Fruit fly (Drosophila melanogaster) whole organism, prepupa: ENCODE measurements around the gene fan.

Experiments used
- Blimp-1 ChIP-seq: fragments of 200-800 bp; sonication (Bioruptor generic); optimal IDR thresholded peaks from 3 replicates; lab custom pipeline; 2017; ENCODE audit warnings: missing biosample characterization, missing genetic modification characterization, mild to moderate bottlenecking, moderate library complexity, missing genetic modification reagents
- CG10631 ChIP-seq: fragments of 200-800 bp; sonication (Bioruptor generic); optimal IDR thresholded peaks from 2 replicates; lab custom pipeline; 2016; ENCODE audit warnings: missing biosample characterization, missing genetic modification characterization
- CG11762 ChIP-seq: fragments of 200-800 bp; sonication (Bioruptor generic); optimal IDR thresholded peaks from 3 replicates; lab custom pipeline; 2016; ENCODE audit warnings: missing biosample characterization, missing genetic modification characterization; ENCODE audit not compliant: insufficient read depth
- CG11902 ChIP-seq: fragments of 200-800 bp; sonication (Bioruptor generic); optimal IDR thresholded peaks from 3 replicates; lab custom pipeline; 2016; ENCODE audit warnings: missing biosample characterization, missing genetic modification characterization
- CG3032 ChIP-seq: fragments of 200-800 bp; optimal IDR thresholded peaks from 2 replicates; lab custom pipeline; 2019; ENCODE audit warnings: missing biosample characterization, mild to moderate bottlenecking, missing genetic modification characterization, moderate library complexity
- CG34406 ChIP-seq: fragments of 200-800 bp; sonication (Bioruptor generic); optimal IDR thresholded peaks from 3 replicates; lab custom pipeline; 2016; ENCODE audit warnings: missing biosample characterization, missing genetic modification characterization
- CG6163 ChIP-seq: fragments of 200-800 bp; sonication (Bioruptor generic); IDR thresholded peaks from 3 replicates; pipeline ENCODE4 v1.3.6; 2022; ENCODE audit warnings: missing biosample characterization, missing genetic modification characterization
- CG8319 ChIP-seq: fragments of 200-800 bp; sonication (Bioruptor generic); optimal IDR thresholded peaks from 3 replicates; lab custom pipeline; 2016; ENCODE audit warnings: missing biosample characterization, missing genetic modification characterization
- Eip93F ChIP-seq: fragments of 200-800 bp; sonication (Bioruptor generic); optimal IDR thresholded peaks from 2 replicates; lab custom pipeline; 2016; ENCODE audit warnings: missing biosample characterization, mild to moderate bottlenecking, missing genetic modification characterization
- Hr38 ChIP-seq: sonication (Bioruptor generic); optimal IDR thresholded peaks from 2 replicates; lab custom pipeline; 2016; ENCODE audit warnings: missing biosample characterization, missing genetic modification characterization
- Hr4 ChIP-seq: fragments of 200-800 bp; sonication (Bioruptor generic); optimal IDR thresholded peaks from 3 replicates; lab custom pipeline; 2016; ENCODE audit warnings: missing biosample characterization, missing genetic modification characterization
- Lpt ChIP-seq: fragments of 200-800 bp; sonication (Bioruptor generic); optimal IDR thresholded peaks from 3 replicates; lab custom pipeline; 2016; ENCODE audit warnings: missing biosample characterization, missing genetic modification characterization
- Met ChIP-seq: fragments of 200-800 bp; sonication (Bioruptor generic); optimal IDR thresholded peaks from 3 replicates; lab custom pipeline; 2016; ENCODE audit warnings: missing biosample characterization, missing genetic modification characterization
- Sox15 ChIP-seq: fragments of 200-800 bp; sonication (Bioruptor generic); optimal IDR thresholded peaks from 3 replicates; lab custom pipeline; 2016; ENCODE audit warnings: missing biosample characterization, missing genetic modification characterization
- achi ChIP-seq: fragments of 200-800 bp; sonication (Bioruptor generic); optimal IDR thresholded peaks from 3 replicates; lab custom pipeline; 2016; ENCODE audit warnings: missing biosample characterization, missing genetic modification characterization
- dsx ChIP-seq: fragments of 200-800 bp; optimal IDR thresholded peaks from 3 replicates; lab custom pipeline; 2019; ENCODE audit warnings: missing biosample characterization, mild to moderate bottlenecking, missing genetic modification characterization, moderate library complexity; ENCODE audit not compliant: poor library complexity, severe bottlenecking
- esn ChIP-seq: fragments of 200-800 bp; sonication (Bioruptor generic); optimal IDR thresholded peaks from 2 replicates; lab custom pipeline; 2016; ENCODE audit warnings: missing biosample characterization, mild to moderate bottlenecking, missing genetic modification characterization, moderate library complexity
- fd59A ChIP-seq: fragments of 200-800 bp; sonication (Bioruptor generic); optimal IDR thresholded peaks from 2 replicates; lab custom pipeline; 2017; ENCODE audit warnings: missing biosample characterization, mild to moderate bottlenecking, missing genetic modification characterization, missing genetic modification reagents
- fkh ChIP-seq: fragments of 200-800 bp; sonication (Bioruptor generic); optimal IDR thresholded peaks from 3 replicates; lab custom pipeline; 2017; ENCODE audit warnings: missing biosample characterization, mild to moderate bottlenecking, missing genetic modification characterization, moderate library complexity
- svp ChIP-seq: fragments of 200-800 bp; sonication (Bioruptor generic); peaks from one replicate; lab custom pipeline; 2016; ENCODE audit warnings: missing biosample characterization, missing genetic modification characterization
- topi ChIP-seq: fragments of 200-800 bp; sonication (Bioruptor generic); optimal IDR thresholded peaks from 3 replicates; lab custom pipeline; 2016; ENCODE audit warnings: missing biosample characterization, missing genetic modification characterization
- vri ChIP-seq: fragments of 200-800 bp; sonication (Bioruptor generic); optimal IDR thresholded peaks from 3 replicates; lab custom pipeline; 2016; ENCODE audit warnings: missing biosample characterization, mild to moderate bottlenecking, missing genetic modification characterization

The fan gene

DNA sequence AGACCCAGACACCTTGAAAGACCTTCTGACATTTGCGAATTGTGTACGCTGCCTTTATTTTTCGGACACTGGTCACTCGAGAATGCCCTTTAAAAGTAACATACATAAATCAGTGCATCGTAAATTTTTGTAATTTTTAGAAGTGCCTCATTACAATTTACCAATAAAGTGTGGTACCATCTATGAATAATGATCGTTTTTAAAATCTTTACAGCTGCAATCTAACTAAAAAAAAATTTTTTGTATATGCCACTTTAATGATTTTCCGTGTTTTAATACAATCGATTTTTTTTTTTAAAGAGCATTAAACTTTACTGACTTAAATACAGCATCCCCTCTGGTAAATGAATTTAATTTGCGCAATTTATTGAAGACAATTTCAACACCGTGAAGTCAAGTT, 48.1 kb downstream of the fan start (continued):
- TF ChIP-seq CG11902 (GFP tag; lab: Kevin White, UChicago) (peak; percentile 41), Eip93F (GFP tag; lab: Kevin White, UChicago) (no peak), CG6163 (GFP tag; lab: Robert Waterston, UW) (peak; percentile 48; the same call in 1 of the 3 replicates), topi (GFP tag; lab: Kevin White, UChicago) (peak; percentile 72), CG3032 (tag; lab: Kevin White, UChicago) (peak; percentile 38), Sox15 (peak; percentile 32), vri (GFP tag; lab: Kevin White, UChicago) (peak; percentile 24), CG10631 (peak; percentile 53), CG11762 (GFP tag; lab: Kevin White, UChicago) (peak; percentile 41), Blimp-1 (GFP tag; lab: Kevin White, UChicago) (peak; percentile 4), Hr38 (GFP tag; lab: Kevin White, UChicago) (no peak), Met (GFP tag; lab: Kevin White, UChicago) (peak; percentile 66), fd59A (GFP tag; lab: Kevin White, UChicago) (peak; percentile 28), CG8319 (GFP tag; lab: Kevin White, UChicago) (peak; percentile 17), dsx (GFP tag; lab: Kevin White, UChicago) (peak; percentile 18), esn (peak; percentile 75), Lpt (GFP tag; lab: Kevin White, UChicago) (no peak), Hr4 (no peak), CG34406 (GFP tag; lab: Kevin White, UChicago) (peak; percentile 67)
- TF ChIP-seq, all 60 proteins: peak for 38

DNA sequence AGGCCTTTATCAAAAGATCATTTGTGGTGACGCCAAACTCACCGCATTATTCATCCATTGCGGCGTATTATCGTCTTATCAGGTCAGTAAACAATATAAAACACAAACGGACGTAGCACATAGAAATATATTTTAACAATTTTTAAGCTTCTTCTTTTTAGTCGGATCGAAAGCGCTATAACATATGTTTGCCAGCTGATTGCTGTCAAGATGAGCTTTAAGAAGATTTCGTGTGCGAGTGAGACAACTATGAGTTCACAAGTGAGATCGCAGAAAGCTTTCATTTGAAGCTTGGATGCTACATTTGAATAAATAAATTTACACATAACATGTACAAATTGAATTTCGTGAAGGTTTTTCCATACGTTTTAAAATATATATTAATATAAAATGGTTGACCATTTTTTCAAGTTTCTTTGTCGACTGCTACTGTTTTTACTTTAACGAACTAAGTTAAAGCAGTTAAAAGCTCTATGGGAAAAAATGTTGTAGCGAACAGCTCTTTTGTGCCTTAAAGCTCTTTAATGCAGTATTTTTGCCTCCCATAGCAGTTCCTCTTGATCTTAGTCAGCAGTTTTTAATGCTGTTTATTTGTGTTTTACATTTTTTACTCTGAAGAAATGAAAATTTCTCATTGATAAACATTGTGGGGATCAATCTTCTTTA, 49.9 kb downstream of the fan start, which contains the start of gene CG42445:
Gene CG42445 (minus strand): TSS at position 186 of the 666 bp plus-strand sequence.
- TF ChIP-seq esn (no peak), fkh (GFP tag; lab: Kevin White, UChicago) (peak; percentile 42), svp (peak; percentile 48), achi (peak; percentile 80)
- TF ChIP-seq, all 60 proteins: peak for 3
